Fruit fly (Drosophila melanogaster): ENCODE results near the gene CG13362.

Gene CG13362

DNA sequence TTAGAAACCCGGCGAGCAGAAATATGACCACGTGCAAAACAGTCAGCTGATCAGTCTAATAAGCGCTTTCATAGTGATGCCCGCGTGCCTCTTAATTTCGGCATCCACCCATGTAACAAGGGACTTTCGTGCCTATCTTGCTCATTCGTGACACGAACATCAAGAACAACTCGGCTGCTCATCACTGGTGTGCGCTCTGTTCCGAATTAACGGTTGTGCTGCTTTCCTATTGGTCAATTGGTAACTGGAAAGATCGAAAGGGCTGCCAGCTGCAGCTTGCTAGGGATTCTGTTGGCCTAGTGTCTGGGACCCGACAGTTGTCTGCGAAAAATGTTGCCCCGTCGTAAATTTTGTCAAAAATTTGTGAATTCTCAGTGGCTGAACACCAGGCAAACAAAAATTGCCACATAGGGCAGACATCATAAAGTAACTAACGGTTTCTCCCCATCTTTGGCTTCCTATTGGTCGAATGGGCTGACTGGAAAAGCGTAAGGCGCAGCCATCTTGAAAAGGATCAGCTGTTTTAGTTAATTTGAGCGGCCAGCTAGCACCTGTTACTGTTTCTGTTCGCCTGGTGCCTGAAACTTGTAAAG lies 45.4 kb upstream of the CG13362 start (continued):
- no peak for TF ChIP-seq CG17361 (GFP tag; IDR thresholded peaks at IDR 0.05)
- peak in 1 of 2 experiments; percentile 32 for TF ChIP-seq dpn (GFP tag; optimal IDR thresholded peaks at IDR 0.05)
- TF ChIP-seq CG6813 (GFP tag; optimal IDR thresholded peaks at IDR 0.05): no peak
- TF ChIP-seq CG14710 (tag; optimal IDR thresholded peaks at IDR 0.05): peak; percentile 60
- no peak for TF ChIP-seq CG12391 (tag; optimal IDR thresholded peaks at IDR 0.05)
- TF ChIP-seq CG11085 (GFP tag; IDR thresholded peaks at IDR 0.05): no peak
- TF ChIP-seq Lhr (GFP tag; optimal IDR thresholded peaks at IDR 0.05): peak; percentile 100
- no peak for TF ChIP-seq Atf3 (GFP tag; optimal IDR thresholded peaks at IDR 0.05)
- TF ChIP-seq tin (GFP tag; optimal IDR thresholded peaks at IDR 0.05): no peak
- peak; percentile 95 for TF ChIP-seq amos (GFP tag; IDR thresholded peaks at IDR 0.05; ENCODE audit: partially characterized antibody)
- TF ChIP-seq CG15073 (GFP tag; optimal IDR thresholded peaks at IDR 0.05): no peak
- no peak for TF ChIP-seq CG14667 (GFP tag; IDR thresholded peaks at IDR 0.05)
- TF ChIP-seq hbn (GFP tag; IDR thresholded peaks at IDR 0.05; ENCODE audit: partially characterized antibody): peak; percentile 99
- no peak for TF ChIP-seq CG12299 (tag; optimal IDR thresholded peaks at IDR 0.05)
- peak; percentile 46 for TF ChIP-seq lbe (GFP tag; optimal IDR thresholded peaks at IDR 0.05)
- no peak for TF ChIP-seq chn (GFP tag; optimal IDR thresholded peaks at IDR 0.05)
- peak; percentile 11 for TF ChIP-seq MESR4 (GFP tag; optimal IDR thresholded peaks at IDR 0.05)
- TF ChIP-seq CG14014 (GFP tag; IDR thresholded peaks at IDR 0.05): no peak
- no peak for TF ChIP-seq Lim3 (GFP tag; IDR thresholded peaks at IDR 0.05)
- TF ChIP-seq Meics (GFP tag; optimal IDR thresholded peaks at IDR 0.05): peak; percentile 17
- TF ChIP-seq CG42726 (GFP tag; IDR thresholded peaks at IDR 0.05; ENCODE audit: partially characterized antibody): peak; percentile 93
- TF ChIP-seq CG8944 (GFP tag; optimal IDR thresholded peaks at IDR 0.05): no peak
- no peak for TF ChIP-seq onecut (GFP tag; IDR thresholded peaks at IDR 0.05)
- 0 out of 3 replicates have a peak, but pooled peaks have one; percentile 18 for TF ChIP-seq so (GFP tag; IDR thresholded peaks at IDR 0.05)
- no peak for TF ChIP-seq CG12659 (GFP tag; optimal IDR thresholded peaks at IDR 0.05)
- TF ChIP-seq CG13424 (tag; optimal IDR thresholded peaks at IDR 0.05): no peak
- TF ChIP-seq CG1233 (GFP tag; optimal IDR thresholded peaks at IDR 0.05): no peak
- TF ChIP-seq Hr3 (GFP tag; optimal IDR thresholded peaks at IDR 0.05): no peak
- TF ChIP-seq CG10274 (GFP tag; optimal IDR thresholded peaks at IDR 0.05): no peak
- TF ChIP-seq C15 (GFP tag; IDR thresholded peaks at IDR 0.05): no peak
- TF ChIP-seq org-1 (GFP tag; optimal IDR thresholded peaks at IDR 0.05): no peak
- no peak for TF ChIP-seq hkb (optimal IDR thresholded peaks at IDR 0.05)
- TF ChIP-seq hkb (GFP tag; IDR thresholded peaks at IDR 0.05): no peak
- no peak for TF ChIP-seq maf-S (GFP tag; optimal IDR thresholded peaks at IDR 0.05)
- TF ChIP-seq Oli (tag; optimal IDR thresholded peaks at IDR 0.05): no peak
- no peak for TF ChIP-seq gsb (GFP tag; IDR thresholded peaks at IDR 0.05)
- peak; percentile 20 for TF ChIP-seq CG2712 (tag; optimal IDR thresholded peaks at IDR 0.05)
- peak; percentile 92 for TF ChIP-seq CG7963 (GFP tag; IDR thresholded peaks at IDR 0.05; ENCODE audit: partially characterized antibody)
- TF ChIP-seq CG1529 (GFP tag; optimal IDR thresholded peaks at IDR 0.05): no peak
- no peak for TF ChIP-seq ken (GFP tag; IDR thresholded peaks at IDR 0.05)
- peak; percentile 10 for TF ChIP-seq CG13624 (GFP tag; optimal IDR thresholded peaks at IDR 0.05)
- TF ChIP-seq mirr (GFP tag; optimal IDR thresholded peaks at IDR 0.05): peak; percentile 30
- no peak for TF ChIP-seq CG14050 (GFP tag; IDR thresholded peaks at IDR 0.05)
- TF ChIP-seq CG12155 (GFP tag; optimal IDR thresholded peaks at IDR 0.05): no peak
- no peak for TF ChIP-seq D (optimal IDR thresholded peaks at IDR 0.05)
- TF ChIP-seq D (GFP tag; optimal IDR thresholded peaks at IDR 0.05): no peak
- TF ChIP-seq chif (GFP tag; optimal IDR thresholded peaks at IDR 0.05): no peak
- TF ChIP-seq sc (optimal IDR thresholded peaks at IDR 0.05): no peak
- no peak for TF ChIP-seq sc (GFP tag; optimal IDR thresholded peaks at IDR 0.05)
- no peak for TF ChIP-seq CG8359 (GFP tag; optimal IDR thresholded peaks at IDR 0.05; ENCODE audit: borderline replicate concordance)
- TF ChIP-seq CG4404 (GFP tag; IDR thresholded peaks at IDR 0.05): no peak
